Worm (Caenorhabditis elegans): ENCODE measurements around the gene clc-32.

DNA sequence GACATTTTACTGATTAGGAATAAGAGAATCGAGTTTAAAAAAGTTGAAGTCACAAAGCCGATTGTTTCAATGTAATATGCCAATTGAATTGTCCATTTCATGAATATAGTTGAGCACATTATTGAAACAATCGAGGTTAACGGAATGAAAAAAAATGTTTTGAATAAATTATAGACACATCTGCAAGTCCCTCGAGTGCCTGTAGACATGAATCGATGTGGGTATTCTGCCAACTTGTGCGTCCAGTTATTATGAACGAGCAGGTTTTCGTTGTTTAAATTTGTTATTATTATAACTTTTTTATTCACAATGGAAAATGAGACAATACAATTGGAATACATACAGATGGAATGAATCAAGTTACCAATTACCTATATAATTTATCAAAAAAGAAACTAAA, 17.4 kb upstream of the clc-32 start, which contains the start of gene str-99:
- no peak for TF ChIP-seq unc-39 (tag; optimal IDR thresholded peaks at IDR 0.05)
- no peak for TF ChIP-seq sptf-1 (tag; optimal IDR thresholded peaks at IDR 0.05)
- TF ChIP-seq elt-1 (tag; optimal IDR thresholded peaks at IDR 0.05; ENCODE audit: borderline replicate concordance, insufficient read depth), result no peak
- no peak for TF ChIP-seq drap-1 (GFP tag; optimal IDR thresholded peaks at IDR 0.05)
- TF ChIP-seq pha-4 (tag; optimal IDR thresholded peaks at IDR 0.05), result no peak
- TF ChIP-seq blmp-1 (tag; optimal IDR thresholded peaks at IDR 0.05), result no peak

All from whole organism, mixed stage, embryonic.